Fruit fly (Drosophila melanogaster): ENCODE data around the gene CG15042.

The CG15042 gene

dm6 chrX:18515205-18515921 lies 12.7 kb downstream of the CG15042 start, which contains the start of the genes Bx and HisRS (continued):
- TF ChIP-seq pum (GFP tag; optimal IDR thresholded peaks at IDR 0.05) (no peak), E2f2 (GFP tag; IDR thresholded peaks at IDR 0.05) (peak; percentile 49), kni (GFP tag; optimal IDR thresholded peaks at IDR 0.05) (no peak), caup (GFP tag; optimal IDR thresholded peaks at IDR 0.05; ENCODE audit: severe bottlenecking) (peak; percentile 10), CG10274 (GFP tag; optimal IDR thresholded peaks at IDR 0.05) (no peak), Ptx1 (GFP tag; IDR thresholded peaks at IDR 0.05) (0 out of 2 replicates have a peak, but pooled peaks have one; percentile 6), fru (optimal IDR thresholded peaks at IDR 0.05) (no peak), Hr78 (GFP tag; optimal IDR thresholded peaks at IDR 0.05) (no peak)

dm6 chrX:18514767-18515166 lies 13.3 kb downstream of the CG15042 start, which contains the start of gene CG6470:
TSS of gene CG6470 (minus strand) at chrX:18514867.
- no peak for TF ChIP-seq NFAT (GFP tag; IDR thresholded peaks at IDR 0.05)
- TF ChIP-seq CG7987 (GFP tag; optimal IDR thresholded peaks at IDR 0.05): no peak
- no peak for TF ChIP-seq zen (tag; optimal IDR thresholded peaks at IDR 0.05)
- no peak for TF ChIP-seq Lhr (GFP tag; optimal IDR thresholded peaks at IDR 0.05)
- TF ChIP-seq wek (GFP tag; optimal IDR thresholded peaks at IDR 0.05): no peak
- TF ChIP-seq sqz (GFP tag; optimal IDR thresholded peaks at IDR 0.05): no peak
- TF ChIP-seq CG12104 (GFP tag; optimal IDR thresholded peaks at IDR 0.05): no peak
- no peak for TF ChIP-seq CG11085 (GFP tag; IDR thresholded peaks at IDR 0.05)
- no peak for TF ChIP-seq bigmax (GFP tag; optimal IDR thresholded peaks at IDR 0.05)
- TF ChIP-seq repo (GFP tag; optimal IDR thresholded peaks at IDR 0.05): no peak
- no peak for TF ChIP-seq CG7372 (GFP tag; IDR thresholded peaks at IDR 0.05)
- no peak for TF ChIP-seq ab (GFP tag; optimal IDR thresholded peaks at IDR 0.05)

DNA sequence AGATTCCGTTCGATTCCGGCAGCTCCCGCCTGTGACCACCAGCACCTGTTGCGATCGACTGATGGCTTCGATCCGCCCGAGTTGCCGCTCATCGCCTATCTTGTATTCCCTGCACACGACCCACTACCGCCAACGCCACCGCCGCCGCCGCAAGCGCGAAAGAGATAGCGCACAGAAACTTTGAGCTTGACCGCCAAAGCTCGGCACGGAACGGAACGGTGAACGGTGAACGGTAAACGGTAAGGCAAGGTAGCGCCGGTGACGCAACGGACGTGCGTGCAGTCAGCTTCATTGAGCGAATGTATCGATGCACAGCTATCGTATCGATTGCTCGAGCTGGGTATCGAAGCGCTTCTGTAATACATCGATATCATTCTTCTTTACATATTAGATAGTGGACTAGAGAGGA lies 15.8 kb downstream of the CG15042 start, which contains the start of gene Ggt-1:
Gene Ggt-1, minus strand, starts transcription at position 251 of the 409 bp plus-strand sequence.
- TF ChIP-seq CG5245 (GFP tag; optimal IDR thresholded peaks at IDR 0.05) (no peak), ATbp (GFP tag; optimal IDR thresholded peaks at IDR 0.05) (no peak), ken (GFP tag; IDR thresholded peaks at IDR 0.05) (no peak), CG2116 (GFP tag; optimal IDR thresholded peaks at IDR 0.05) (peak; percentile 46), Rx (GFP tag; IDR thresholded peaks at IDR 0.05) (no peak), CG14014 (GFP tag; IDR thresholded peaks at IDR 0.05) (no peak), B-H1 (GFP tag; IDR thresholded peaks at IDR 0.05) (no peak), Doc3 (GFP tag; IDR thresholded peaks at IDR 0.05; ENCODE audit: partially characterized antibody) (peak; percentile 91), chn (GFP tag; optimal IDR thresholded peaks at IDR 0.05) (peak; percentile 1), ci (GFP tag; IDR thresholded peaks at IDR 0.05) (no peak; the same call in 2 of the 3 replicates), Blimp-1 (GFP tag; optimal IDR thresholded peaks at IDR 0.05) (no peak), CG8765 (GFP tag; IDR thresholded peaks at IDR 0.05) (no peak), Dip2 (GFP tag; IDR thresholded peaks at IDR 0.05) (no peak), CG14965 (GFP tag; optimal IDR thresholded peaks at IDR 0.05; ENCODE audit: borderline replicate concordance) (no peak), CG12942 (GFP tag; optimal IDR thresholded peaks at IDR 0.05) (no peak), Mrtf (GFP tag; IDR thresholded peaks at IDR 0.05) (no peak), CkIIα-i1 (GFP tag; IDR thresholded peaks at IDR 0.05) (no peak; the same call in 1 of the 2 replicates), CG2199 (GFP tag; IDR thresholded peaks at IDR 0.05) (no peak), Adf1 (GFP tag; IDR thresholded peaks at IDR 0.05) (peak; percentile 48; the same call in 1 of the 2 replicates), Ssrp (tag; optimal IDR thresholded peaks at IDR 0.05) (no peak), CG4730 (GFP tag; IDR thresholded peaks at IDR 0.05) (no peak), CG1603 (tag; optimal IDR thresholded peaks at IDR 0.05) (peak; percentile 99), crp (GFP tag; optimal IDR thresholded peaks at IDR 0.05) (no peak), CG2129 (GFP tag; IDR thresholded peaks at IDR 0.05; ENCODE audit: partially characterized antibody) (peak; percentile 82), CG17829 (tag; optimal IDR thresholded peaks at IDR 0.05) (no peak), row (GFP tag; IDR thresholded peaks at IDR 0.05) (0 out of 3 replicates have a peak, but pooled peaks have one; percentile 14), GATAe (GFP tag; conservative IDR thresholded peaks at IDR 0.05) (no peak), ranshi (GFP tag; IDR thresholded peaks at IDR 0.05) (no peak), Lhr (GFP tag; optimal IDR thresholded peaks at IDR 0.05) (peak; percentile 65)
